Fruit fly (Drosophila melanogaster) whole organism, prepupa: ENCODE results near the gene CG6621.

Source experiments
- Blimp-1 ChIP-seq: fragments of 200-800 bp; sonication (Bioruptor generic); optimal IDR thresholded peaks from 3 replicates; lab custom pipeline; 2017; ENCODE audit warnings: missing biosample characterization, missing genetic modification characterization, mild to moderate bottlenecking, moderate library complexity, missing genetic modification reagents
- CG10669 ChIP-seq: fragments of 200-800 bp; sonication (Bioruptor generic); optimal IDR thresholded peaks from 3 replicates; lab custom pipeline; 2018; ENCODE audit warnings: missing biosample characterization, mild to moderate bottlenecking, missing genetic modification characterization, moderate library complexity
- CG11294 ChIP-seq: fragments of 200-800 bp; sonication (Bioruptor generic); IDR thresholded peaks from 2 replicates; pipeline ENCODE4 v1.3.6; 2022; ENCODE audit warnings: missing biosample characterization, missing genetic modification characterization
- CG11762 ChIP-seq: fragments of 200-800 bp; sonication (Bioruptor generic); optimal IDR thresholded peaks from 3 replicates; lab custom pipeline; 2016; ENCODE audit warnings: missing biosample characterization, missing genetic modification characterization; ENCODE audit not compliant: insufficient read depth
- CG11902 ChIP-seq: fragments of 200-800 bp; sonication (Bioruptor generic); optimal IDR thresholded peaks from 3 replicates; lab custom pipeline; 2016; ENCODE audit warnings: missing biosample characterization, missing genetic modification characterization
- CG1621 ChIP-seq: fragments of 200-800 bp; sonication (Bioruptor generic); optimal IDR thresholded peaks from 3 replicates; lab custom pipeline; 2018; ENCODE audit warnings: missing biosample characterization, mild to moderate bottlenecking, missing genetic modification characterization
- CG16779 ChIP-seq: fragments of 200-800 bp; sonication (Bioruptor generic); optimal IDR thresholded peaks from 3 replicates; lab custom pipeline; 2017; ENCODE audit warnings: missing biosample characterization, mild to moderate bottlenecking, missing genetic modification characterization
- CG3032 ChIP-seq: fragments of 200-800 bp; optimal IDR thresholded peaks from 2 replicates; lab custom pipeline; 2019; ENCODE audit warnings: missing biosample characterization, mild to moderate bottlenecking, missing genetic modification characterization, moderate library complexity
- CG31627 ChIP-seq: fragments of 200-800 bp; sonication (Bioruptor generic); optimal IDR thresholded peaks from 3 replicates; lab custom pipeline; 2016; ENCODE audit warnings: missing biosample characterization, missing genetic modification characterization
- CG3919 ChIP-seq: fragments of 200-800 bp; sonication (Bioruptor generic); optimal IDR thresholded peaks from 3 replicates; lab custom pipeline; 2016; ENCODE audit warnings: missing biosample characterization, missing genetic modification characterization
- CG4318 ChIP-seq: fragments of 200-800 bp; sonication (Bioruptor generic); optimal IDR thresholded peaks from 3 replicates; lab custom pipeline; 2017; ENCODE audit warnings: missing biosample characterization, mild to moderate bottlenecking, missing genetic modification characterization
- CG6163 ChIP-seq: fragments of 200-800 bp; sonication (Bioruptor generic); IDR thresholded peaks from 3 replicates; pipeline ENCODE4 v1.3.6; 2022; ENCODE audit warnings: missing biosample characterization, missing genetic modification characterization
- CG6276 ChIP-seq: fragments of 200-800 bp; sonication (Bioruptor generic); optimal IDR thresholded peaks from 2 replicates; lab custom pipeline; 2017; ENCODE audit warnings: missing biosample characterization, mild to moderate bottlenecking, missing genetic modification characterization
- CG6792 ChIP-seq: fragments of 200-800 bp; sonication (Bioruptor generic); optimal IDR thresholded peaks from 3 replicates; lab custom pipeline; 2016; ENCODE audit warnings: missing biosample characterization, missing genetic modification characterization
- CG6854 ChIP-seq: fragments of 200-800 bp; sonication (Bioruptor generic); optimal IDR thresholded peaks from 2 replicates; lab custom pipeline; 2017; ENCODE audit warnings: missing biosample characterization, mild to moderate bottlenecking, missing genetic modification characterization
- CG8119 ChIP-seq: fragments of 200-800 bp; sonication (Bioruptor generic); IDR thresholded peaks from 3 replicates; pipeline ENCODE4 v1.3.6; 2022; ENCODE audit warnings: missing biosample characterization, missing genetic modification characterization
- CG8319 ChIP-seq: fragments of 200-800 bp; sonication (Bioruptor generic); optimal IDR thresholded peaks from 3 replicates; lab custom pipeline; 2016; ENCODE audit warnings: missing biosample characterization, missing genetic modification characterization
- CG8632 ChIP-seq: fragments of 200-800 bp; sonication (Bioruptor generic); optimal IDR thresholded peaks from 3 replicates; lab custom pipeline; 2016; ENCODE audit warnings: missing biosample characterization, missing genetic modification characterization
- CG9139 ChIP-seq: fragments of 200-800 bp; sonication (Bioruptor generic); optimal IDR thresholded peaks from 3 replicates; lab custom pipeline; 2017; ENCODE audit warnings: missing biosample characterization, mild to moderate bottlenecking, missing genetic modification characterization
- Eip75B ChIP-seq: fragments of 200-800 bp; sonication (Bioruptor generic); optimal IDR thresholded peaks from 3 replicates; lab custom pipeline; 2016; ENCODE audit warnings: missing biosample characterization, missing genetic modification characterization
- Eip78C ChIP-seq: fragments of 200-800 bp; sonication (Bioruptor generic); peaks from one replicate; lab custom pipeline; 2016; ENCODE audit warnings: missing biosample characterization, missing genetic modification characterization
- Eip93F ChIP-seq: fragments of 200-800 bp; sonication (Bioruptor generic); optimal IDR thresholded peaks from 2 replicates; lab custom pipeline; 2016; ENCODE audit warnings: missing biosample characterization, mild to moderate bottlenecking, missing genetic modification characterization
- Ets21C ChIP-seq: fragments of 200-800 bp; sonication (Bioruptor generic); optimal IDR thresholded peaks from 3 replicates; lab custom pipeline; 2016; ENCODE audit warnings: missing biosample characterization, missing genetic modification characterization
- Ets96B ChIP-seq: fragments of 200-800 bp; optimal IDR thresholded peaks from 2 replicates; lab custom pipeline; 2019; ENCODE audit warnings: missing biosample characterization, mild to moderate bottlenecking, missing genetic modification characterization, moderate library complexity
- Gug ChIP-seq: fragments of 200-800 bp; sonication (Bioruptor generic); IDR thresholded peaks from 2 replicates; pipeline ENCODE4 v1.3.6; 2022; ENCODE audit warnings: missing biosample characterization, missing genetic modification characterization
- Hr38 ChIP-seq: sonication (Bioruptor generic); optimal IDR thresholded peaks from 2 replicates; lab custom pipeline; 2016; ENCODE audit warnings: missing biosample characterization, missing genetic modification characterization
- Hr39 ChIP-seq: fragments of 200-800 bp; sonication (Bioruptor generic); optimal IDR thresholded peaks from 2 replicates; lab custom pipeline; 2016; ENCODE audit warnings: missing biosample characterization, missing genetic modification characterization
- Hr4 ChIP-seq: fragments of 200-800 bp; sonication (Bioruptor generic); optimal IDR thresholded peaks from 3 replicates; lab custom pipeline; 2016; ENCODE audit warnings: missing biosample characterization, missing genetic modification characterization
- Lpt ChIP-seq: fragments of 200-800 bp; sonication (Bioruptor generic); optimal IDR thresholded peaks from 3 replicates; lab custom pipeline; 2016; ENCODE audit warnings: missing biosample characterization, missing genetic modification characterization
- Met ChIP-seq: fragments of 200-800 bp; sonication (Bioruptor generic); optimal IDR thresholded peaks from 3 replicates; lab custom pipeline; 2016; ENCODE audit warnings: missing biosample characterization, missing genetic modification characterization
- OdsH ChIP-seq: fragments of 200-800 bp; sonication (Bioruptor generic); optimal IDR thresholded peaks from 3 replicates; lab custom pipeline; 2016; ENCODE audit warnings: missing biosample characterization, missing genetic modification characterization
- acj6 ChIP-seq: fragments of 200-800 bp; sonication (Bioruptor generic); optimal IDR thresholded peaks from 3 replicates; lab custom pipeline; 2016; ENCODE audit warnings: missing biosample characterization, missing genetic modification characterization
- dsx ChIP-seq: fragments of 200-800 bp; optimal IDR thresholded peaks from 3 replicates; lab custom pipeline; 2019; ENCODE audit warnings: missing biosample characterization, mild to moderate bottlenecking, missing genetic modification characterization, moderate library complexity; ENCODE audit not compliant: poor library complexity, severe bottlenecking
- eg ChIP-seq: fragments of 200-800 bp; sonication (Bioruptor generic); IDR thresholded peaks from 3 replicates; pipeline ENCODE4 v1.3.6; 2022; ENCODE audit warnings: missing biosample characterization, missing genetic modification characterization
- esn ChIP-seq: fragments of 200-800 bp; sonication (Bioruptor generic); optimal IDR thresholded peaks from 2 replicates; lab custom pipeline; 2016; ENCODE audit warnings: missing biosample characterization, mild to moderate bottlenecking, missing genetic modification characterization, moderate library complexity
- fd59A ChIP-seq: fragments of 200-800 bp; sonication (Bioruptor generic); optimal IDR thresholded peaks from 2 replicates; lab custom pipeline; 2017; ENCODE audit warnings: missing biosample characterization, mild to moderate bottlenecking, missing genetic modification characterization, missing genetic modification reagents
- fd85E ChIP-seq: fragments of 200-800 bp; sonication (Bioruptor generic); optimal IDR thresholded peaks from 3 replicates; lab custom pipeline; 2016; ENCODE audit warnings: missing biosample characterization, missing genetic modification characterization
- fkh ChIP-seq: fragments of 200-800 bp; sonication (Bioruptor generic); optimal IDR thresholded peaks from 3 replicates; lab custom pipeline; 2017; ENCODE audit warnings: missing biosample characterization, mild to moderate bottlenecking, missing genetic modification characterization, moderate library complexity
- lz ChIP-seq: fragments of 200-800 bp; sonication (Bioruptor generic); optimal IDR thresholded peaks from 3 replicates; lab custom pipeline; 2016; ENCODE audit warnings: missing biosample characterization, missing genetic modification characterization
- spab ChIP-seq: fragments of 200-800 bp; sonication (Bioruptor generic); optimal IDR thresholded peaks from 2 replicates; lab custom pipeline; 2017; ENCODE audit warnings: missing biosample characterization, mild to moderate bottlenecking, missing genetic modification characterization, missing genetic modification reagents
- ss ChIP-seq, 2 experiments: fragments of 200-800 bp; sonication (Bioruptor generic); optimal IDR thresholded peaks; 2 replicates in 1 of 2; 3 replicates in 1 of 2; lab custom pipeline; 2017 to 2018; ENCODE audit warnings: mild to moderate bottlenecking in 2 of 2, missing biosample characterization in 2 of 2, missing genetic modification characterization in 2 of 2, moderate library complexity in 1 of 2
- svp ChIP-seq: fragments of 200-800 bp; sonication (Bioruptor generic); peaks from one replicate; lab custom pipeline; 2016; ENCODE audit warnings: missing biosample characterization, missing genetic modification characterization
- topi ChIP-seq: fragments of 200-800 bp; sonication (Bioruptor generic); optimal IDR thresholded peaks from 3 replicates; lab custom pipeline; 2016; ENCODE audit warnings: missing biosample characterization, missing genetic modification characterization
- vri ChIP-seq: fragments of 200-800 bp; sonication (Bioruptor generic); optimal IDR thresholded peaks from 3 replicates; lab custom pipeline; 2016; ENCODE audit warnings: missing biosample characterization, mild to moderate bottlenecking, missing genetic modification characterization

Gene CG6621

dm6 chr3R:10878628-10879027 is 14.7 kb downstream of the CG6621 start:
- TF ChIP-seq acj6 (no peak), svp (GFP tag; lab: Kevin White, UChicago) (peak; percentile 52), CG4318 (GFP tag; lab: Kevin White, UChicago) (no peak)

DNA sequence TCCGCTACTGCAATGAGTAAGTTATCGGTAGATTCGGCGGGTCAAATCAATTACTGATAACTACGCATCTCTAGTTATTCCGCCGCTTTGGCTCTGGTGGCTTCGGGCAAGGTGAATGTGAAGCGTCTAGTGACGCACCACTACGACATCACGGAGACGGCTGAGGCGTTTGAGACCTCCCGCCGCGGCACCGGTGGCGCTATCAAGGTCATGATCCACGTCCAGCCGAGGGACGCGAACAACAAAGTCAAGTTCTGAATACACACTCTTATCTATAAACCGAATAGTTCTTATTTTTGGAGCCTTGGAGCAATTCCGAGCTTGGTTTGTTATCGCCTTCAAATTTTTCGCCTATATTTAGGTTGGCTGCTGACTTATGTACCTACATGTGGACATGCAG is 15.5 kb downstream of the CG6621 start:
- TF ChIP-seq CG8119 (GFP tag; lab: Robert Waterston, UW) (no peak), esn (no peak), svp (GFP tag; lab: Kevin White, UChicago) (peak; percentile 43), fkh (GFP tag; lab: Kevin White, UChicago) (peak; percentile 17)

dm6 chr3R:10875515-10876434 is 17.6 kb downstream of the CG6621 start, which contains the start of gene Sodh2:
TSS of gene Sodh2 (plus strand) at chr3R:10876384.
- TF ChIP-seq Hr4 = peak; percentile 72
- TF ChIP-seq CG11294 (GFP tag; lab: Robert Waterston, UW) = peak; percentile 65
- TF ChIP-seq Met = peak; percentile 22
- TF ChIP-seq CG11762 (GFP tag; lab: Kevin White, UChicago) = peak; percentile 11
- peak; percentile 58 for TF ChIP-seq CG3032
- TF ChIP-seq svp (GFP tag; lab: Kevin White, UChicago) = peak; percentile 75
- TF ChIP-seq CG8119 (GFP tag; lab: Robert Waterston, UW) = peak; percentile 76
- TF ChIP-seq CG10669 (GFP tag; lab: Kevin White, UChicago) = peak; percentile 50
- peak; percentile 45 for TF ChIP-seq CG16779 (tag; lab: Kevin White, UChicago)
- TF ChIP-seq CG8319 (GFP tag; lab: Kevin White, UChicago) = no peak
- TF ChIP-seq CG6276 (GFP tag; lab: Kevin White, UChicago) = peak; percentile 56
- peak; percentile 53 for TF ChIP-seq CG6792 (GFP tag; lab: Kevin White, UChicago)
- TF ChIP-seq CG4318 (GFP tag; lab: Kevin White, UChicago) = no peak
- TF ChIP-seq fd59A (GFP tag; lab: Kevin White, UChicago) = no peak
- TF ChIP-seq CG9139 (GFP tag; lab: Kevin White, UChicago) = peak; percentile 42
- TF ChIP-seq spab (GFP tag; lab: Kevin White, UChicago) = peak; percentile 35
- TF ChIP-seq Eip93F (GFP tag; lab: Kevin White, UChicago) = peak; percentile 50
- TF ChIP-seq Gug (GFP tag; lab: Robert Waterston, UW) = peak; percentile 53; the same call in 1 of the 2 replicates
- TF ChIP-seq Ets21C = peak; percentile 1
- TF ChIP-seq ss (GFP tag; optimal IDR thresholded peaks at IDR 0.05; lab: Kevin White, UChicago) = peak; percentile 28 to 66
- peak; percentile 78 for TF ChIP-seq vri (GFP tag; lab: Kevin White, UChicago)
- TF ChIP-seq Hr38 = no peak
- no peak for TF ChIP-seq CG11902 (GFP tag; lab: Kevin White, UChicago)
- peak; percentile 65 for TF ChIP-seq OdsH (GFP tag; lab: Kevin White, UChicago)
- peak; percentile 78 for TF ChIP-seq CG6854
- TF ChIP-seq acj6 = peak; percentile 26
- peak; percentile 46 for TF ChIP-seq topi (GFP tag; lab: Kevin White, UChicago)
- TF ChIP-seq CG31627 (GFP tag; lab: Kevin White, UChicago) = peak; percentile 7
- TF ChIP-seq Lpt (GFP tag; lab: Kevin White, UChicago) = peak; percentile 43
- TF ChIP-seq CG3919 (GFP tag; lab: Kevin White, UChicago) = peak; percentile 52
- peak; percentile 97 for TF ChIP-seq fkh (GFP tag; lab: Kevin White, UChicago)
- TF ChIP-seq dsx = peak; percentile 70
- peak; percentile 85 for TF ChIP-seq Eip78C
- TF ChIP-seq eg (GFP tag; lab: Robert Waterston, UW) = peak; percentile 88
- peak; percentile 58 for TF ChIP-seq Ets96B (tag; lab: Kevin White, UChicago)
- peak; percentile 5 for TF ChIP-seq Hr39 (GFP tag; lab: Kevin White, UChicago)
- TF ChIP-seq Blimp-1 (GFP tag; lab: Kevin White, UChicago) = peak; percentile 48
- TF ChIP-seq Eip75B (GFP tag; lab: Kevin White, UChicago) = no peak
- TF ChIP-seq fd85E (GFP tag; lab: Kevin White, UChicago) = no peak
- peak; percentile 66 for TF ChIP-seq CG6163 (GFP tag; lab: Robert Waterston, UW)
- TF ChIP-seq CG8632 = peak; percentile 73
- TF ChIP-seq CG1621 (tag; lab: Kevin White, UChicago) = no peak
- TF ChIP-seq esn = peak; percentile 77
- peak; percentile 53 for TF ChIP-seq lz (GFP tag; lab: Kevin White, UChicago)
